Worm (Caenorhabditis elegans) whole organism, L3 larva: Measurements from ENCODE around the gene bec-1.

ENCODE experiments used
- ceh-28 ChIP-seq: fragments of 150-350 bp; optimal IDR thresholded peaks from 2 replicates; lab custom pipeline; 2014; ENCODE audit warnings: missing biosample characterization, missing genetic modification reagents, missing genetic modification characterization
- nhr-12 ChIP-seq: fragments of 150-350 bp; optimal IDR thresholded peaks from 2 replicates; lab custom pipeline; 2014; ENCODE audit warnings: missing biosample characterization, missing genetic modification characterization
- nhr-76 ChIP-seq: fragments of 150-350 bp; sonication (generic microtip); optimal IDR thresholded peaks from 5 replicates; lab custom pipeline; 2014; ENCODE audit warnings: missing biosample characterization, missing genetic modification characterization
- pha-4 ChIP-seq: fragments of 150-350 bp; optimal IDR thresholded peaks from 2 replicates; lab custom pipeline; 2014; ENCODE audit warnings: missing biosample characterization, missing genetic modification reagents, missing genetic modification characterization
- skn-1 ChIP-seq: fragments of 150-350 bp; optimal IDR thresholded peaks from 2 replicates; lab custom pipeline; 2014; ENCODE audit warnings: missing biosample characterization, missing genetic modification characterization
- snpc-4 ChIP-seq: fragments of 150-350 bp; optimal IDR thresholded peaks from 2 replicates; lab custom pipeline; 2014; ENCODE audit warnings: missing biosample characterization, missing genetic modification characterization

DNA sequence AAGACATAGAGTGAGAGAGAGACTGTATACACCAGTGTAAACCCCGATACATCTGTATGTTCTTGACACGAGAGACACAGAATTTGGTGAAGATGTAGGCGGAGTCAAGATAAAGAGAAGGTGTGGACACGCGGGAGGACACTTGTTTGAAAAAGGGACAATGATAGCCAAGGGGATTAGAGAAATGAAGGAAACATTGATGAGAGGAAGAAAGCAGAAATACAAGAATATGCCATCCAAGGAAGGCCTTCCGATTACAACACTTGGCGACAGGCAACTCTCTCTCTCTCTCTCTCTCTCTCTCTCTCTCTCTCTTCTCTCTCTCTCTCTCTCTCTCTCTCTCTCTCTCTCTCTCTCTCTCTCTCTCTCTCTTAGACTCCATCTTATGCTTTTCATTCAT is 42.4 kb upstream of the bec-1 start:
- TF ChIP-seq snpc-4 (tag; lab: Kevin White, UChicago): no peak
- TF ChIP-seq pha-4 (tag; lab: Kevin White, UChicago): no peak
- TF ChIP-seq nhr-76 (tag; lab: Kevin White, UChicago): no peak
- TF ChIP-seq ceh-28 (tag; lab: Kevin White, UChicago): no peak
- TF ChIP-seq nhr-12 (tag; lab: Kevin White, UChicago): no peak
- no peak for TF ChIP-seq skn-1 (tag; lab: Kevin White, UChicago)
